Worm (Caenorhabditis elegans): ENCODE measurements around the gene K01A12.4.
A peak's percentile ranks its signal among the peaks of the same experiment; 100 is the strongest.

Gene K01A12.4

DNA sequence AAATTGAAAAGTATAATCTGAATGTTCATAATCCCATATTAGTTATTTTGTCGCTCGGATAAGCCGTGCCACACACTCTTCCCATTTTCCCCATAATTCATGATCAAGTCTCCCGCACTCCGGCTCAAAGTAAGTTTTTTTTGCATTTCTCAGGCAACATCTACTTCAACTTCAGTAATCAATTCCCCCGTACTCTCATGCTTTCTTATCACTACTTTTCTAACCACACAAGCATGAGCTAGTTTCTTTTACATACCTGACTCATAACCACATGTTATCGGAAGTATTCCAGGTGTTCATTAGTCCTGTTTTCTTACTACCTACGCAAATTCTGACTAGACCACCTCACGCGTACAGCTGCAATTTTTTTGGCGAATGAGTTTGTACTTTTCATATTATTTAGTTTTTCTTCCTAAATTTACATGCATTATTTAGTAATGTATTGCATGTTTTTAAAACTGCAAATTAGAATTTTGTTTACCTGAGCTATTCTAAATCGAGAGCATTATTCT is 44.1 kb upstream of the K01A12.4 start:
- TF ChIP-seq pat-9 (tag; optimal IDR thresholded peaks at IDR 0.05) (no peak), unc-86 (tag; optimal IDR thresholded peaks at IDR 0.05) (no peak), pax-1 (tag; optimal IDR thresholded peaks at IDR 0.05) (no peak), sox-4 (tag; optimal IDR thresholded peaks at IDR 0.05) (no peak), tbx-7 (tag; optimal IDR thresholded peaks at IDR 0.05) (no peak), ref-2 (tag; optimal IDR thresholded peaks at IDR 0.05) (no peak), pqm-1 (tag; optimal IDR thresholded peaks at IDR 0.05) (no peak), ztf-16 (tag; optimal IDR thresholded peaks at IDR 0.05) (no peak), odd-2 (tag; optimal IDR thresholded peaks at IDR 0.05) (no peak), rnt-1 (tag; optimal IDR thresholded peaks at IDR 0.05) (no peak), unc-42 (tag; optimal IDR thresholded peaks at IDR 0.05) (no peak), eyg-1 (tag; optimal IDR thresholded peaks at IDR 0.05) (no peak), dve-1 (tag; optimal IDR thresholded peaks at IDR 0.05) (no peak), dmd-4 (tag; optimal IDR thresholded peaks at IDR 0.05; ENCODE audit: borderline replicate concordance) (no peak), Y22D7AL.16 (tag; optimal IDR thresholded peaks at IDR 0.05) (no peak)

DNA sequence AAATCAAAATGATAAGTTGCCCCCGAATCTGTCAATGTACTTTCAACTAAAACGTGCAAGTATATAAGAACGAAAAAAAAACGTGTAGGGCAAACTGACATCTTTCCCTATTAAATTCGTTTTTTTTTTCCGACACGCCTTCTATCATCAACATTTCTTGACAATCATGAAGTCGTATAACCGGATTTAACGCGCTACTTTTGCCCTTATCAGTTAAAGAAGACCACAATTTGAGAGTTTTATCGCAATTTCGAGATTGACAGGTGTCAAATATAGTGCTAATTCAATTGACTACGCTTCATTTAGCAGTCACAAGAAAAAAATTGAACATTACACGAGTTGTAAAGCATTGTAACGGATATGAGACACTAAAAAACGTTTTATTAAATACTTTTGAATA is 43.5 kb upstream of the K01A12.4 start:
- TF ChIP-seq zip-5 (tag; optimal IDR thresholded peaks at IDR 0.05) (no peak), ceh-31 (tag; optimal IDR thresholded peaks at IDR 0.05) (no peak), ceh-14 (tag; optimal IDR thresholded peaks at IDR 0.05) (no peak), K02D7.2 (tag; optimal IDR thresholded peaks at IDR 0.05) (no peak), dve-1 (tag; optimal IDR thresholded peaks at IDR 0.05) (no peak), pat-9 (tag; optimal IDR thresholded peaks at IDR 0.05) (no peak), ets-4 (tag; optimal IDR thresholded peaks at IDR 0.05) (no peak), pag-3 (tag; optimal IDR thresholded peaks at IDR 0.05; ENCODE audit: borderline replicate concordance) (no peak), nhr-232 (tag; optimal IDR thresholded peaks at IDR 0.05) (no peak), C08G9.2 (tag; optimal IDR thresholded peaks at IDR 0.05) (no peak), fkh-10 (GFP tag; optimal IDR thresholded peaks at IDR 0.05) (no peak), sox-4 (tag; optimal IDR thresholded peaks at IDR 0.05) (no peak), ttx-3 (tag; optimal IDR thresholded peaks at IDR 0.05) (no peak)

DNA sequence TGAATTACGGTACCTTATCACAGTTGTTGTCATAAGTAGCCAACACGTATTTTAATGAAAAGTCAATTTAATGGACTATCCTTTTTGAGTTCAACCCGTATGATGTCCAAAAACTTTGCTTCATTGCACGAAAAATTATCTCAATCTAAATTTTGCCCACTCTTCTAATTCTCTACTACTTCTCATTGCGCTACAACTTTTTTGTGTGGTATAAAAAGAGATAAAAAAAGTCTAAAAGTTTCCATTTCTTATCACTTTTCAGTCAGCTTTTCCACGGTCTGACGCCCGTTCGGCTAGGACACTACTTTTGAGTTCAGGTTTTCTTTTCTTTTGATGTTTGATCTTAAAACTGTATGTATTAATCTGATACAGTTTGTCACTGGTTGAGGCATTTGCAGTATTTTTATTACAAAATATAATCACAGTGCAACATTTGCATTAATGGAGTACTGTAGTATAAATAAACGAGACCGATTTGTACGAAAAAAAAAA is 42.8 kb upstream of the K01A12.4 start:
- TF ChIP-seq rnt-1 (tag; optimal IDR thresholded peaks at IDR 0.05) (no peak), pqm-1 (tag; optimal IDR thresholded peaks at IDR 0.05) (no peak), unc-42 (tag; optimal IDR thresholded peaks at IDR 0.05) (no peak), ceh-22 (tag; optimal IDR thresholded peaks at IDR 0.05) (no peak), nfya-1 (tag; optimal IDR thresholded peaks at IDR 0.05) (no peak), K02D7.2 (tag; optimal IDR thresholded peaks at IDR 0.05) (no peak), tbx-7 (tag; optimal IDR thresholded peaks at IDR 0.05) (no peak), sox-2 (GFP tag; IDR thresholded peaks at IDR 0.05) (no peak), odd-2 (tag; optimal IDR thresholded peaks at IDR 0.05) (no peak), zip-5 (tag; optimal IDR thresholded peaks at IDR 0.05) (no peak), nhr-11 (tag; optimal IDR thresholded peaks at IDR 0.05) (no peak), dmd-4 (tag; optimal IDR thresholded peaks at IDR 0.05; ENCODE audit: borderline replicate concordance) (no peak), nhr-232 (tag; optimal IDR thresholded peaks at IDR 0.05) (no peak), ztf-16 (tag; optimal IDR thresholded peaks at IDR 0.05) (no peak), unc-3 (GFP tag; conservative IDR thresholded peaks at IDR 0.05) (no peak), unc-3 (tag; optimal IDR thresholded peaks at IDR 0.05) (no peak)

DNA sequence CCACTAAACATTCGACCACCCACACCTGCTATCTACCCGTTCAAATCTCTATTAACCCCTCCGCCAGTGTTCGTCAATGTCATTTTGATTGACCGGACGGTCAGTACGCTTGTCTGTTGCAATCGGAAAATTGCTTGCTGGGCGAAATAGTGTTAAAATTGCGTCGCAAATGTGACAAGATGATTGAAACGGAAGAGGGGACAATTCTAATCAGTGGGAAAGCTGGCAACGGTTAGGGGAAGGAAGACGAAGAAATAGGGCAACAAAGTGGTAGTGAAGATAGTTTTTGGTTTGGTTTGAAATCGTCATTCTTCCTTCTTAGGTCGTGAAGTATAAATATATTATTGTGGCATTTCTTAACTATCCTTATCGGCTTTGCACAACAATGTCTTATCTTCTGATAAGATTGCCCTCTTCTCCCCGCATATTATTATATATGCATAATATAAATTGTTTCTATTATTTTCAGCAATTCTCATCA is 42.2 kb upstream of the K01A12.4 start:
- TF ChIP-seq unc-55 (GFP tag; optimal IDR thresholded peaks at IDR 0.05) (peak; percentile 92), mec-3 (tag; optimal IDR thresholded peaks at IDR 0.05; ENCODE audit: borderline replicate concordance) (no peak), lim-6 (tag; optimal IDR thresholded peaks at IDR 0.05) (no peak), unc-42 (tag; optimal IDR thresholded peaks at IDR 0.05) (no peak), tbx-2 (tag; optimal IDR thresholded peaks at IDR 0.05) (peak; percentile 2), elt-2 (tag; optimal IDR thresholded peaks at IDR 0.05) (peak; percentile 84), madf-2 (tag; optimal IDR thresholded peaks at IDR 0.05) (no peak), syd-9 (tag; optimal IDR thresholded peaks at IDR 0.05) (no peak)
